Worm (Caenorhabditis elegans): ENCODE results near the gene clec-128.

Gene clec-128

ce11 chrII:3556584-3556983, 14.2 kb downstream of the clec-128 start:
- no peak for TF ChIP-seq lin-26 (GFP tag; IDR thresholded peaks at IDR 0.05)
- TF ChIP-seq T26A5.8 (tag; optimal IDR thresholded peaks at IDR 0.05), result no peak
- no peak for TF ChIP-seq dpl-1 (GFP tag; optimal IDR thresholded peaks at IDR 0.05)
- TF ChIP-seq B0035.1 (tag; optimal IDR thresholded peaks at IDR 0.05), result no peak
- no peak for TF ChIP-seq athp-1 (tag; optimal IDR thresholded peaks at IDR 0.05)
- no peak for TF ChIP-seq die-1 (tag; optimal IDR thresholded peaks at IDR 0.05)
- no peak for TF ChIP-seq lin-40 (tag; optimal IDR thresholded peaks at IDR 0.05)
- no peak for TF ChIP-seq him-1 (tag; optimal IDR thresholded peaks at IDR 0.05)
- no peak for TF ChIP-seq B0261.1 (tag; optimal IDR thresholded peaks at IDR 0.05)
- TF ChIP-seq attf-3 (GFP tag; conservative IDR thresholded peaks at IDR 0.05), result no peak
- TF ChIP-seq lsl-1 (GFP tag; optimal IDR thresholded peaks at IDR 0.05), result no peak
- TF ChIP-seq F52B5.7 (tag; optimal IDR thresholded peaks at IDR 0.05), result no peak
- TF ChIP-seq snpc-4 (GFP tag; optimal IDR thresholded peaks at IDR 0.05), result no peak
- no peak for TF ChIP-seq snpc-4 (tag; optimal IDR thresholded peaks at IDR 0.05)
- no peak for TF ChIP-seq nhr-80 (tag; optimal IDR thresholded peaks at IDR 0.05)

- no peak for TF ChIP-seq bed-1 (GFP tag; IDR thresholded peaks at IDR 0.05)
- TF ChIP-seq nhr-27 (tag; optimal IDR thresholded peaks at IDR 0.05), result no peak
- no peak for TF ChIP-seq nfya-1 (tag; optimal IDR thresholded peaks at IDR 0.05; ENCODE audit: borderline replicate concordance, insufficient read depth)
- peak; percentile 23; the same call in 1 of the 2 replicates for TF ChIP-seq hmg-1.2 (GFP tag; IDR thresholded peaks at IDR 0.05)
- TF ChIP-seq lin-40 (tag; optimal IDR thresholded peaks at IDR 0.05), result peak; percentile 12
- TF ChIP-seq sea-2 (GFP tag; IDR thresholded peaks at IDR 0.05), result no peak
- no peak for TF ChIP-seq Y79H2A.3 (GFP tag; conservative IDR thresholded peaks at IDR 0.05)
- no peak for TF ChIP-seq T07F8.4 (tag; optimal IDR thresholded peaks at IDR 0.05)
- no peak for TF ChIP-seq tbp1 (GFP tag; optimal IDR thresholded peaks at IDR 0.05)
- peak; percentile 49 for TF ChIP-seq mcd-1 (GFP tag; IDR thresholded peaks at IDR 0.05)
- TF ChIP-seq C17E4.6 (GFP tag; IDR thresholded peaks at IDR 0.05), result no peak
- no peak for TF ChIP-seq zim-3 (tag; optimal IDR thresholded peaks at IDR 0.05)
- no peak for TF ChIP-seq F57C9.4 (tag; optimal IDR thresholded peaks at IDR 0.05)
- no peak for TF ChIP-seq sdz-38 (tag; optimal IDR thresholded peaks at IDR 0.05)
- TF ChIP-seq ceh-79 (tag; optimal IDR thresholded peaks at IDR 0.05), result no peak
- no peak for TF ChIP-seq madf-3 (GFP tag; IDR thresholded peaks at IDR 0.05)
- TF ChIP-seq hlh-12 (tag; optimal IDR thresholded peaks at IDR 0.05), result no peak
Measured at ce11 chrII:3555281-3555680, 15.5 kb downstream of the clec-128 start.

ce11 chrII:3554673-3555072, 16.2 kb downstream of the clec-128 start:
- TF ChIP-seq somi-1 (GFP tag; optimal IDR thresholded peaks at IDR 0.05) (no peak), lsl-1 (GFP tag; optimal IDR thresholded peaks at IDR 0.05) (peak; percentile 11), rec-8 (tag; optimal IDR thresholded peaks at IDR 0.05) (no peak), ztf-28 (GFP tag; IDR thresholded peaks at IDR 0.05) (no peak), lag-1 (GFP tag; IDR thresholded peaks at IDR 0.05) (no peak), mcd-1 (GFP tag; IDR thresholded peaks at IDR 0.05) (peak; percentile 75), D2030.7 (GFP tag; IDR thresholded peaks at IDR 0.05) (0 out of 2 replicates have a peak, but pooled peaks have one; percentile 11), mel-28 (tag; optimal IDR thresholded peaks at IDR 0.05; ENCODE audit: borderline replicate concordance) (no peak), nhr-120 (GFP tag; IDR thresholded peaks at IDR 0.05) (no peak), lin-54 (GFP tag; optimal IDR thresholded peaks at IDR 0.05) (peak; percentile 56), F33H1.4 (GFP tag; IDR thresholded peaks at IDR 0.05) (0 out of 2 replicates have a peak, but pooled peaks have one; percentile 14), K12H6.12 (tag; optimal IDR thresholded peaks at IDR 0.05) (no peak), athp-1 (tag; optimal IDR thresholded peaks at IDR 0.05) (no peak), xnd-1 (tag; optimal IDR thresholded peaks at IDR 0.05) (peak; percentile 55), madf-6 (GFP tag; IDR thresholded peaks at IDR 0.05) (peak; percentile 49), Y79H2A.3 (GFP tag; conservative IDR thresholded peaks at IDR 0.05) (no peak), rpc-1 (optimal IDR thresholded peaks at IDR 0.05) (no peak), rpc-1 (tag; optimal IDR thresholded peaks at IDR 0.05) (no peak)
